Worm (Caenorhabditis elegans) whole organism, L4 larva: ENCODE data around the gene zipt-2.3.

ENCODE experiments used
- aly-2 ChIP-seq: sonication (generic microtip); optimal IDR thresholded peaks from 2 replicates; lab custom pipeline; 2018; ENCODE audit warnings: missing biosample characterization, missing genetic modification characterization
- dmd-9 ChIP-seq: fragments of 200-800 bp; sonication (Bioruptor generic); IDR thresholded peaks from 2 replicates; pipeline ENCODE4 v1.3.6; 2022; ENCODE audit warnings: missing genetic modification reagents, missing genetic modification characterization, missing compliant biosample characterization
- dpl-1 ChIP-seq: fragments of 150-350 bp; optimal IDR thresholded peaks from 2 replicates; lab custom pipeline; 2014; ENCODE audit warnings: missing biosample characterization, missing genetic modification reagents, missing genetic modification characterization
- fos-1 ChIP-seq: fragments of 150-350 bp; optimal IDR thresholded peaks from 2 replicates; lab custom pipeline; 2014; ENCODE audit warnings: missing biosample characterization, missing genetic modification characterization
- nhr-41 ChIP-seq: fragments of 200-800 bp; sonication (Bioruptor generic); IDR thresholded peaks from 2 replicates; pipeline ENCODE4 v1.3.6; 2022; ENCODE audit warnings: missing genetic modification reagents, missing genetic modification characterization, missing compliant biosample characterization
- skn-1 ChIP-seq: fragments of 150-350 bp; optimal IDR thresholded peaks from 2 replicates; lab custom pipeline; 2014; ENCODE audit warnings: missing biosample characterization, missing genetic modification characterization
- unc-39 ChIP-seq: sonication (generic microtip); optimal IDR thresholded peaks from 2 replicates; lab custom pipeline; 2017; ENCODE audit warnings: missing biosample characterization, missing genetic modification characterization
- ztf-11 ChIP-seq: fragments of 150-350 bp; optimal IDR thresholded peaks from 2 replicates; lab custom pipeline; 2014; ENCODE audit warnings: missing biosample characterization, missing genetic modification characterization

DNA sequence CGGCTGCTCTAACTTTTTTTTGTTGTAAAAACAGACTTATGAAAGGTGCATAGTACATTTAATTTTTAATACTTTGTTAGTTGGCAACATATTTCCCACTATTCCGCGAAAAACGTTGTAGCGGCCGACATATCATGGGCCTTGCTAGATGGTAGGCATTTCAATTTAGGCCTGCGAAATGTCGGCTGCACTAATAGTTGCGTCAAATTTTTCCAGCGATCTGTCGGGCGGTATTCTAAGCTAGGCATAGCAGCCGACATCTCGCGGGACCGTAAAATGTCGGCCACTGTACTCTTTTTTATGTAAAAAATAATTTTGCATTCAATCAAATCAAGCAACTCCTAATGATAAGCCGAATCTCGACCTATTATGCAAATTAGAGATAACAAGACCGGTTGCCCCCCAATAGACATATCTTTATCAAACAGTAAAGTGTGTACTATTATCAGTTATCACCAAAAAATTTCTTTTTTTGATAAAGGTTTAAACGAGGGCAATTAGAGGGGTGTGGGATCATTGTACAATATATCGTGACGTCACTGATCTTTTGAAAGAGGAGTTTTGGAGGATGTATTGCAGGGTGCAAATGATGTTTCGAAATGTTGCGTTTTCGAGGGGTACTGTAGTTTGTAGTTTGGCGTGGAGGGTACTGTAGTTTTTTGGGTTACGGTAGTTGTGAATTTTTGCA lies 50.5 kb downstream of the zipt-2.3 start:
- no peak for TF ChIP-seq dpl-1 (GFP tag; lab: Kevin White, UChicago)
- TF ChIP-seq fos-1: no peak
- no peak for TF ChIP-seq dmd-9
- no peak for TF ChIP-seq unc-39 (tag; lab: Kevin White, UChicago)
- no peak for TF ChIP-seq nhr-41 (GFP tag; lab: Robert Waterston, UW)
- TF ChIP-seq skn-1 (tag; lab: Kevin White, UChicago): no peak
- no peak for TF ChIP-seq aly-2
- TF ChIP-seq ztf-11: no peak
